Fruit fly (Drosophila melanogaster) Kc167 (cell line): ENCODE measurements around the gene gammaTub23C.

Experiments
- h ChIP-seq: fragments of >200 bp; optimal IDR thresholded peaks from 3 replicates; lab custom pipeline; 2018; ENCODE audit warnings: missing external identifiers
- insv ChIP-seq: fragments of >200 bp; optimal IDR thresholded peaks from 3 replicates; lab custom pipeline; 2018; ENCODE audit warnings: missing external identifiers
- psq ChIP-seq: fragments of >200 bp; optimal IDR thresholded peaks from 2 replicates; lab custom pipeline; 2017; ENCODE audit warnings: missing external identifiers

DNA sequence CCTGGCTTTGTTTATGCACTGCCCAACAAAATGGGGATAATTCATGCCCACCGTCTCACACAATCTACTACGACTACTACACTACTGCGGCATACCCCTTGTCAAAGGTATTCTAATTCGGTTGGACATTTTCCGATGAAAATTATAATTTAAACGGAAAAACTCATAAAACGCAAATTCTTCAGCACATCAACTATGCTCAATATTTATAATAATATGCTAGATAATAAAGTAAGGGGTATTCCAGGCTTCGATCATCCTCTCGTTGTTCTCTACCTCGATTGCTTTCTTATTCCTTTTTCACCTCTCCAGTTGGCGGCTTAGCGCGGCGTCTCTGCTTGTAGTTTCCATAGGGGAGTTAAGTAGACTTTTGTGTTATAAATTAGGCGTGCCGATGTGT lies 31.3 kb upstream of the gammaTub23C start:
- TF ChIP-seq h (lab: Kevin White, UChicago) (no peak), insv (lab: Kevin White, UChicago) (no peak), psq (no peak)
